Worm (Caenorhabditis elegans): ENCODE data around the gene gst-21.

ce11 chrV:1756856-1757255 lies 25.0 kb upstream of the gst-21 start, which contains the start of gene clec-204:
- TF ChIP-seq F23B12.7 (tag; optimal IDR thresholded peaks at IDR 0.05; ENCODE audit: insufficient read depth): no peak
- no peak for TF ChIP-seq atf-7 (tag; optimal IDR thresholded peaks at IDR 0.05)
- no peak for TF ChIP-seq ztf-22 (GFP tag; optimal IDR thresholded peaks at IDR 0.05)
- TF ChIP-seq mxl-1 (tag; optimal IDR thresholded peaks at IDR 0.05): no peak
- no peak for TF ChIP-seq dpl-1 (GFP tag; optimal IDR thresholded peaks at IDR 0.05)
- no peak for TF ChIP-seq hmg-20 (GFP tag; IDR thresholded peaks at IDR 0.05)
- TF ChIP-seq D2030.7 (GFP tag; IDR thresholded peaks at IDR 0.05): no peak
- no peak for TF ChIP-seq ztf-28 (GFP tag; IDR thresholded peaks at IDR 0.05)
- no peak for TF ChIP-seq Y67H2A.10 (GFP tag; conservative IDR thresholded peaks at IDR 0.05)
- TF ChIP-seq ama-1 (optimal IDR thresholded peaks at IDR 0.05): no peak
- no peak for TF ChIP-seq ama-1 (GFP tag; optimal IDR thresholded peaks at IDR 0.05)
- no peak for TF ChIP-seq efl-1 (GFP tag; optimal IDR thresholded peaks at IDR 0.05)
- TF ChIP-seq pha-4 (tag; optimal IDR thresholded peaks at IDR 0.05): no peak
